Fruit fly (Drosophila melanogaster) whole organism, pupa: ENCODE data around the gene Ccdc114.

ENCODE experiments used
- CG10348 ChIP-seq: fragments of 200-800 bp; sonication (Bioruptor generic); IDR thresholded peaks from 2 replicates; pipeline ENCODE4 v1.3.6; 2022; ENCODE audit warnings: missing biosample characterization, missing genetic modification characterization
- CG14655 ChIP-seq: fragments of 200-800 bp; sonication (Bioruptor generic); optimal IDR thresholded peaks from 3 replicates; lab custom pipeline; 2017; ENCODE audit warnings: mild to moderate bottlenecking, missing biosample characterization, missing genetic modification reagents, missing genetic modification characterization
- CG15710 ChIP-seq: fragments of 200-800 bp; sonication (Bioruptor generic); optimal IDR thresholded peaks from 2 replicates; lab custom pipeline; 2018; ENCODE audit warnings: missing biosample characterization, mild to moderate bottlenecking, missing genetic modification characterization, moderate library complexity
- CG32121 ChIP-seq: fragments of 200-800 bp; sonication (Bioruptor generic); IDR thresholded peaks from 2 replicates; pipeline ENCODE4 v1.3.6; 2022; ENCODE audit warnings: missing biosample characterization, missing genetic modification characterization
- CG8159 ChIP-seq: fragments of 200-800 bp; sonication (Bioruptor generic); optimal IDR thresholded peaks from 3 replicates; lab custom pipeline; 2018; ENCODE audit warnings: missing biosample characterization, mild to moderate bottlenecking, missing genetic modification characterization, moderate library complexity
- CG9948 ChIP-seq: fragments of 200-800 bp; sonication (Bioruptor generic); optimal IDR thresholded peaks from 2 replicates; lab custom pipeline; 2018; ENCODE audit warnings: missing biosample characterization, mild to moderate bottlenecking, missing genetic modification characterization, moderate library complexity
- EcR ChIP-seq: fragments of 200-800 bp; sonication (Bioruptor generic); optimal IDR thresholded peaks from 3 replicates; lab custom pipeline; 2019; ENCODE audit warnings: missing biosample characterization, missing genetic modification characterization, mild to moderate bottlenecking, moderate library complexity, missing genetic modification reagents
- Pif1A ChIP-seq: fragments of 200-800 bp; sonication (Bioruptor generic); optimal IDR thresholded peaks from 3 replicates; lab custom pipeline; 2016; ENCODE audit warnings: missing biosample characterization, missing genetic modification characterization
- Snoo ChIP-seq: fragments of 200-800 bp; sonication (Bioruptor generic); optimal IDR thresholded peaks from 3 replicates; lab custom pipeline; 2017; ENCODE audit warnings: missing biosample characterization, mild to moderate bottlenecking, missing genetic modification characterization, inconsistent platforms
- gl ChIP-seq: fragments of 200-800 bp; sonication (Bioruptor generic); optimal IDR thresholded peaks from 2 replicates; lab custom pipeline; 2018; ENCODE audit warnings: missing biosample characterization, mild to moderate bottlenecking, missing genetic modification characterization
- rn ChIP-seq: fragments of 200-800 bp; sonication (Bioruptor generic); IDR thresholded peaks from 2 replicates; pipeline ENCODE4 v1.3.6; 2022; ENCODE audit warnings: missing biosample characterization, missing genetic modification characterization

dm6 chr3R:16624371-16624749 is at the start of gene Ccdc114:
- TF ChIP-seq Pif1A (GFP tag; lab: Kevin White, UChicago), result no peak
- no peak for TF ChIP-seq EcR (GFP tag; lab: Kevin White, UChicago)
- TF ChIP-seq rn (GFP tag; lab: Robert Waterston, UW), result no peak
- no peak for TF ChIP-seq CG10348 (GFP tag; lab: Robert Waterston, UW)
- TF ChIP-seq CG15710 (tag; lab: Kevin White, UChicago), result no peak
- TF ChIP-seq Snoo (tag; lab: Kevin White, UChicago), result no peak
- TF ChIP-seq CG14655 (GFP tag; lab: Kevin White, UChicago), result no peak
- no peak for TF ChIP-seq CG32121
- no peak for TF ChIP-seq gl
- TF ChIP-seq CG8159, result no peak
- no peak for TF ChIP-seq CG9948
